Worm (Caenorhabditis elegans): ENCODE measurements around the gene sre-4.

The sre-4 gene

DNA sequence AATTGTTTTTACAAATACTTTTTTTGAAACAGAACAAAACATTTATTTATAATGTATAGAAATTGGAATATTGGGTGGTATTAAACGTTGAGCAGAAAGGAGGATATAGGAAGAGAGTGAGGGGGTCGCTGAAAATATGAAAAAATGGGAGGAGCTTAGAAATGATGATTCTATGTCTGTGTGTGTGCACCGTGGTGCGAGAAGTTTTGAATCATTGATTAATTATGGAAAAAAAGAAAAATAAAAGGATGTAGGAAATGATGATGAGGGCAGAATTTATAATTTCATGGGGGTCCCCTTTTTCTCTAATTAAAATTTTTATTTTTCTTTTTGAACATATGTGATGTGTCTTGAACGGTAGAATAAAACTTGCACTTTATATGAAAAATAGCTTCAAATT lies at the start of gene sre-4:
TSS of gene sre-4 (minus strand) at position 101 of the 400 bp plus-strand sequence.
- TF ChIP-seq cebp-2 (GFP tag; IDR thresholded peaks at IDR 0.05) (no peak), ceh-58 (GFP tag; IDR thresholded peaks at IDR 0.05) (no peak), gei-17 (GFP tag; optimal IDR thresholded peaks at IDR 0.05) (no peak), nhr-27 (tag; optimal IDR thresholded peaks at IDR 0.05) (no peak), F57A8.1 (GFP tag; optimal IDR thresholded peaks at IDR 0.05) (no peak), snpc-1.3 (tag; optimal IDR thresholded peaks at IDR 0.05; ENCODE audit: insufficient read depth) (no peak)

- TF ChIP-seq madf-6 (GFP tag; IDR thresholded peaks at IDR 0.05) (no peak), let-607 (tag; optimal IDR thresholded peaks at IDR 0.05) (no peak), lin-35 (GFP tag; optimal IDR thresholded peaks at IDR 0.05) (no peak), nhr-27 (tag; optimal IDR thresholded peaks at IDR 0.05) (no peak), D2030.7 (GFP tag; IDR thresholded peaks at IDR 0.05) (no peak), atf-7 (tag; optimal IDR thresholded peaks at IDR 0.05) (no peak)
Observed at ce11 chrIV:9833337-9833736, 48.7 kb upstream of the sre-4 start.

- TF ChIP-seq Y56A3A.18 (GFP tag; IDR thresholded peaks at IDR 0.05), result no peak
- TF ChIP-seq F57C9.4 (tag; optimal IDR thresholded peaks at IDR 0.05), result no peak
- no peak for TF ChIP-seq F57A8.1 (GFP tag; optimal IDR thresholded peaks at IDR 0.05)
- no peak for TF ChIP-seq ekl-4 (GFP tag; IDR thresholded peaks at IDR 0.05)
- no peak for TF ChIP-seq nhr-90 (tag; optimal IDR thresholded peaks at IDR 0.05)
- TF ChIP-seq F55B11.4 (tag; optimal IDR thresholded peaks at IDR 0.05; ENCODE audit: borderline replicate concordance, insufficient read depth), result no peak
- no peak for TF ChIP-seq die-1 (tag; optimal IDR thresholded peaks at IDR 0.05)
Observed at ce11 chrIV:9832586-9832985, 48.0 kb upstream of the sre-4 start, which contains the start of gene kin-21. Gene kin-21 (plus strand): TSS chrIV:9832886.

DNA sequence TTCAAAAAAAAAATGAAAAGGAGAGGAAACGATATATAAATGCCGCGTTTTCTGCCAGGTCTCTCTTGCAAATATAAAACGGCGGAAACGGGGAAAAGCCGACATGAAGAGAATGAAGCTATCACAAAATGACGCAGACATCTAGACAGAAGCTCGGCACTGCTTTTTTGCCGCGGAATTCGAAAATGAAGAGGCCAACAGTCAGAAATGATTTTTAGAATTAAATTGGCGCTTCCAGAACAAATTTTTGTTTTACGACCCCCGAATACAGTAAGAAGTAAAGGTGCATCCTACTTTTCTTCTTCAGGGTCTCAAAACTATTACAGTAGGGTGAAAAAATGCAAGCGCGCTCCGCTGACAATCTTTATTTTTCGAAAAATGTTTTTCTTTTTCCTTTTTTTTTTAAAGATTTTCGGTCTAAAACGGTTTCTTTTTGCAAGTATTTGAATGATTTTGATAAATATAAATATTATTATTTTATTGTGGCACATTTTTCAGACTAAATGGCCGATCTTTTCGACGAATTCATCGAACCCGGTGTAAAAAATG lies 40.7 kb upstream of the sre-4 start, which contains the start of gene mtr-4:
TSS of gene mtr-4 (plus strand) at position 499 of the 549 bp plus-strand sequence.
- TF ChIP-seq egl-44 (GFP tag; IDR thresholded peaks at IDR 0.05), result no peak
- peak; percentile 69 for TF ChIP-seq rcor-1 (GFP tag; IDR thresholded peaks at IDR 0.05)
- TF ChIP-seq madf-3 (GFP tag; IDR thresholded peaks at IDR 0.05), result peak; percentile 64; the same call in 1 of the 2 replicates
- peak; percentile 43; the same call in 1 of the 2 replicates for TF ChIP-seq ekl-4 (GFP tag; IDR thresholded peaks at IDR 0.05)
- peak; percentile 40 for TF ChIP-seq attf-3 (GFP tag; conservative IDR thresholded peaks at IDR 0.05)
- TF ChIP-seq die-1 (tag; optimal IDR thresholded peaks at IDR 0.05), result no peak
- no peak for TF ChIP-seq lin-40 (tag; optimal IDR thresholded peaks at IDR 0.05)
- no peak for TF ChIP-seq atf-7 (tag; optimal IDR thresholded peaks at IDR 0.05)
- TF ChIP-seq ccch-3 (GFP tag; optimal IDR thresholded peaks at IDR 0.05), result no peak
- no peak for TF ChIP-seq pha-4 (tag; optimal IDR thresholded peaks at IDR 0.05)
- TF ChIP-seq T26A5.8 (tag; optimal IDR thresholded peaks at IDR 0.05), result no peak
- TF ChIP-seq ZK185.1 (tag; optimal IDR thresholded peaks at IDR 0.05; ENCODE audit: poor library complexity, severe bottlenecking), result no peak
- TF ChIP-seq F23B12.7 (tag; optimal IDR thresholded peaks at IDR 0.05; ENCODE audit: insufficient read depth), result no peak
- TF ChIP-seq ztf-3 (GFP tag; optimal IDR thresholded peaks at IDR 0.05), result no peak
- TF ChIP-seq nhr-179 (tag; optimal IDR thresholded peaks at IDR 0.05), result no peak
- no peak for TF ChIP-seq bed-1 (GFP tag; IDR thresholded peaks at IDR 0.05)
- TF ChIP-seq nhr-80 (tag; optimal IDR thresholded peaks at IDR 0.05), result peak; percentile 69
- no peak for TF ChIP-seq unc-62 (GFP tag; optimal IDR thresholded peaks at IDR 0.05)
- TF ChIP-seq C06A6.2 (GFP tag; conservative IDR thresholded peaks at IDR 0.05), result no peak
- TF ChIP-seq Y56A3A.18 (GFP tag; IDR thresholded peaks at IDR 0.05), result no peak
- no peak for TF ChIP-seq mxl-1 (tag; optimal IDR thresholded peaks at IDR 0.05)
- TF ChIP-seq unc-130 (GFP tag; optimal IDR thresholded peaks at IDR 0.05), result no peak
- no peak for TF ChIP-seq ztf-18 (tag; optimal IDR thresholded peaks at IDR 0.05)
- no peak for TF ChIP-seq repo-1 (tag; optimal IDR thresholded peaks at IDR 0.05)
- no peak for TF ChIP-seq tbx-9 (tag; optimal IDR thresholded peaks at IDR 0.05; ENCODE audit: borderline replicate concordance)
- no peak for TF ChIP-seq F52B5.7 (tag; optimal IDR thresholded peaks at IDR 0.05)
- no peak for TF ChIP-seq K12H6.12 (tag; optimal IDR thresholded peaks at IDR 0.05)
- TF ChIP-seq ceh-79 (tag; optimal IDR thresholded peaks at IDR 0.05), result no peak
- TF ChIP-seq lag-1 (GFP tag; IDR thresholded peaks at IDR 0.05), result no peak
- peak; percentile 34 for TF ChIP-seq athp-1 (tag; optimal IDR thresholded peaks at IDR 0.05)

All from whole organism, young adult.